Worm (Caenorhabditis elegans): ENCODE measurements around the gene nex-1.

Gene nex-1

DNA sequence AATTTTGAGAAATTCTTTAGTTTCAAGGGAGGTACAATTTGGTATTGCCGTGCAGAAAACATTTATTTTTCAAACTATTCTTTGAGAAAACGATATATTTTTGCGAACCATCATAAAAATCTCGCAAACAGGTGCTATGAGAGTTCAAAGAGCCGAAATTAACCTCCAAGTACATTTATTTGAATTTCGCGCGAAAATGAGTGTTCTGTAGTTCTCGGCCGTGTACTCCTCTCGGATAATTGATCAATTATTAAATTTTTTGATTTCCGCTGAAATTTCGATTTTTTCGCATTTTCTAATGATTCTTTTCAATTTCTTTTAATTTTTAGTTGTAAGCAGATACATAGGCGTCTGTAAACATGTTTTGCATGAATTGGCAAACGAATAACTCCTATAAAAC lies 35.2 kb upstream of the nex-1 start (continued):
- TF ChIP-seq vab-7 (GFP tag; IDR thresholded peaks at IDR 0.05) (no peak), nhr-76 (tag; optimal IDR thresholded peaks at IDR 0.05) (no peak), mxl-3 (GFP tag; optimal IDR thresholded peaks at IDR 0.05) (no peak), daf-12 (tag; optimal IDR thresholded peaks at IDR 0.05) (no peak), Y75B8A.6 (GFP tag; IDR thresholded peaks at IDR 0.05) (no peak), set-16 (GFP tag; IDR thresholded peaks at IDR 0.05) (no peak), tag-97 (GFP tag; IDR thresholded peaks at IDR 0.05) (no peak), spr-3 (GFP tag; optimal IDR thresholded peaks at IDR 0.05) (no peak), fos-1 (tag; optimal IDR thresholded peaks at IDR 0.05) (no peak), snpc-4 (tag; optimal IDR thresholded peaks at IDR 0.05) (no peak), zag-1 (tag; optimal IDR thresholded peaks at IDR 0.05) (no peak), duxl-1 (tag; optimal IDR thresholded peaks at IDR 0.05; ENCODE audit: poor library complexity) (no peak), lin-13 (GFP tag; optimal IDR thresholded peaks at IDR 0.05) (no peak), unc-39 (tag; optimal IDR thresholded peaks at IDR 0.05) (no peak), ZK546.5 (tag; optimal IDR thresholded peaks at IDR 0.05) (no peak), lin-1 (GFP tag; IDR thresholded peaks at IDR 0.05) (no peak), ama-1 (optimal IDR thresholded peaks at IDR 0.05) (no peak), nhr-11 (tag; optimal IDR thresholded peaks at IDR 0.05) (no peak), nhr-25 (tag; optimal IDR thresholded peaks at IDR 0.05; ENCODE audit: borderline replicate concordance, insufficient read depth) (no peak), mep-1 (tag; optimal IDR thresholded peaks at IDR 0.05) (no peak), nhr-41 (GFP tag; IDR thresholded peaks at IDR 0.05) (no peak), spr-1 (tag; optimal IDR thresholded peaks at IDR 0.05) (no peak), egl-27 (tag; optimal IDR thresholded peaks at IDR 0.05) (no peak), hlh-30 (tag; optimal IDR thresholded peaks at IDR 0.05; ENCODE audit: insufficient read depth) (no peak), F49E8.2 (tag; optimal IDR thresholded peaks at IDR 0.05; ENCODE audit: borderline replicate concordance) (peak; percentile 16), lir-3 (tag; optimal IDR thresholded peaks at IDR 0.05) (no peak), zip-2 (tag; optimal IDR thresholded peaks at IDR 0.05) (no peak), aha-1 (tag) (no peak), zip-11 (GFP tag; IDR thresholded peaks at IDR 0.05) (no peak), nhr-6 (tag; optimal IDR thresholded peaks at IDR 0.05) (no peak), ZK337.2 (GFP tag; IDR thresholded peaks at IDR 0.05) (peak; percentile 58; the same call in 1 of the 2 replicates), zfp-3 (GFP tag; conservative IDR thresholded peaks at IDR 0.05) (no peak), lin-15B (tag; optimal IDR thresholded peaks at IDR 0.05) (no peak), ces-1 (GFP tag; optimal IDR thresholded peaks at IDR 0.05) (no peak), pha-4 (GFP tag; IDR thresholded peaks at IDR 0.05) (no peak), pha-4 (tag; optimal IDR thresholded peaks at IDR 0.05) (no peak), nhr-28 (tag; optimal IDR thresholded peaks at IDR 0.05) (no peak), gei-8 (GFP tag; optimal IDR thresholded peaks at IDR 0.05) (no peak), Y5F2A.4 (GFP tag; optimal IDR thresholded peaks at IDR 0.05) (no peak), ceh-20 (GFP tag; IDR thresholded peaks at IDR 0.05) (no peak), dpl-1 (GFP tag; optimal IDR thresholded peaks at IDR 0.05) (peak; percentile 88), dmd-6 (GFP tag; IDR thresholded peaks at IDR 0.05) (peak; percentile 33; the same call in 1 of the 2 replicates), hlh-11 (tag; optimal IDR thresholded peaks at IDR 0.05) (no peak), cey-2 (tag; optimal IDR thresholded peaks at IDR 0.05; ENCODE audit: borderline replicate concordance, insufficient read depth) (no peak), ztf-7 (tag; optimal IDR thresholded peaks at IDR 0.05) (no peak), php-3 (GFP tag; IDR thresholded peaks at IDR 0.05) (no peak), attf-4 (tag; optimal IDR thresholded peaks at IDR 0.05) (no peak), ceh-62 (tag; optimal IDR thresholded peaks at IDR 0.05) (no peak)

Data from whole organism, L4 larva.